Worm (Caenorhabditis elegans): ENCODE results near the gene ZK1240.9.
A peak's percentile ranks its signal among the peaks of the same experiment; 100 is the strongest.

Gene ZK1240.9

ce11 chrII:2292549-2292948, 25.4 kb upstream of the ZK1240.9 start:
- TF ChIP-seq die-1 (tag; optimal IDR thresholded peaks at IDR 0.05) (no peak), zfh-2 (GFP tag; conservative IDR thresholded peaks at IDR 0.05) (no peak), nhr-80 (tag; optimal IDR thresholded peaks at IDR 0.05) (peak; percentile 48), F23B12.7 (tag; optimal IDR thresholded peaks at IDR 0.05; ENCODE audit: insufficient read depth) (no peak), F55B11.4 (tag; optimal IDR thresholded peaks at IDR 0.05; ENCODE audit: borderline replicate concordance, insufficient read depth) (no peak), ceh-27 (GFP tag; optimal IDR thresholded peaks at IDR 0.05) (no peak), snpc-1.3 (tag; optimal IDR thresholded peaks at IDR 0.05; ENCODE audit: insufficient read depth) (no peak)

ce11 chrII:2295817-2296315, 22.1 kb upstream of the ZK1240.9 start, which contains the start of gene fbxc-25:
Gene fbxc-25 (minus strand): TSS chrII:2296265.
- TF ChIP-seq madf-8 (GFP tag; conservative IDR thresholded peaks at IDR 0.05) (no peak), akir-1 (GFP tag; optimal IDR thresholded peaks at IDR 0.05) (no peak), attf-6 (GFP tag; IDR thresholded peaks at IDR 0.05) (no peak), lin-26 (GFP tag; IDR thresholded peaks at IDR 0.05) (no peak), die-1 (tag; optimal IDR thresholded peaks at IDR 0.05) (no peak), rcor-1 (GFP tag; IDR thresholded peaks at IDR 0.05) (no peak), dpl-1 (GFP tag; optimal IDR thresholded peaks at IDR 0.05) (no peak)

ce11 chrII:2298742-2299141, 19.2 kb upstream of the ZK1240.9 start, which contains the start of gene B0281.4:
Gene B0281.4 (minus strand): TSS chrII:2298842.
- TF ChIP-seq lag-1 (GFP tag; IDR thresholded peaks at IDR 0.05) (no peak), attf-6 (GFP tag; IDR thresholded peaks at IDR 0.05) (no peak), Y56A3A.18 (GFP tag; IDR thresholded peaks at IDR 0.05) (no peak), egl-18 (GFP tag; IDR thresholded peaks at IDR 0.05) (no peak), bed-2 (GFP tag; IDR thresholded peaks at IDR 0.05) (no peak), ceh-27 (GFP tag; optimal IDR thresholded peaks at IDR 0.05) (no peak), F22D6.2 (tag; optimal IDR thresholded peaks at IDR 0.05) (no peak), Y67H2A.10 (GFP tag; conservative IDR thresholded peaks at IDR 0.05) (no peak), dpl-1 (GFP tag; optimal IDR thresholded peaks at IDR 0.05) (no peak), rcor-1 (GFP tag; IDR thresholded peaks at IDR 0.05) (no peak), fkh-3 (tag; optimal IDR thresholded peaks at IDR 0.05) (no peak), lin-40 (tag; optimal IDR thresholded peaks at IDR 0.05) (no peak)

- TF ChIP-seq F23B12.7 (tag; optimal IDR thresholded peaks at IDR 0.05; ENCODE audit: insufficient read depth), result no peak
- TF ChIP-seq sdz-38 (tag; optimal IDR thresholded peaks at IDR 0.05), result no peak
- no peak for TF ChIP-seq snpc-1.1 (tag; optimal IDR thresholded peaks at IDR 0.05; ENCODE audit: insufficient read depth)
- TF ChIP-seq B0019.2 (GFP tag; conservative IDR thresholded peaks at IDR 0.05), result no peak
- no peak for TF ChIP-seq unc-130 (GFP tag; optimal IDR thresholded peaks at IDR 0.05)
- no peak for TF ChIP-seq nhr-120 (GFP tag; IDR thresholded peaks at IDR 0.05)
- TF ChIP-seq snpc-1.3 (tag; optimal IDR thresholded peaks at IDR 0.05; ENCODE audit: insufficient read depth), result no peak
- no peak for TF ChIP-seq F10E7.11 (tag; optimal IDR thresholded peaks at IDR 0.05)
- TF ChIP-seq ceh-100 (GFP tag; IDR thresholded peaks at IDR 0.05), result no peak
- no peak for TF ChIP-seq efl-1 (GFP tag; optimal IDR thresholded peaks at IDR 0.05)
- no peak for TF ChIP-seq hsf-1 (GFP tag; IDR thresholded peaks at IDR 0.05)
- no peak for TF ChIP-seq unc-62 (GFP tag; optimal IDR thresholded peaks at IDR 0.05)
- TF ChIP-seq F52B5.7 (tag; optimal IDR thresholded peaks at IDR 0.05), result no peak
- no peak for TF ChIP-seq dox-1 (GFP tag; IDR thresholded peaks at IDR 0.05)
- no peak for TF ChIP-seq cebp-1 (GFP tag; IDR thresholded peaks at IDR 0.05)
- TF ChIP-seq cebp-1 (tag; optimal IDR thresholded peaks at IDR 0.05), result no peak
- no peak for TF ChIP-seq somi-1 (GFP tag; optimal IDR thresholded peaks at IDR 0.05)
- no peak for TF ChIP-seq him-1 (tag; optimal IDR thresholded peaks at IDR 0.05)
- no peak for TF ChIP-seq dpl-1 (GFP tag; optimal IDR thresholded peaks at IDR 0.05)
- TF ChIP-seq hlh-12 (tag; optimal IDR thresholded peaks at IDR 0.05), result no peak
Measured at ce11 chrII:2300861-2301260, 17.1 kb upstream of the ZK1240.9 start, which contains the start of gene B0281.5. Gene B0281.5 (minus strand): TSS chrII:2300961.

Measured in whole organism, young adult.